Fruit fly (Drosophila melanogaster) whole organism, embryonic: ENCODE results near the gene Spn28Dc.
A peak's percentile ranks its signal among the peaks of the same experiment; 100 is the strongest.

Source experiments
- ATbp ChIP-seq: fragments of 200-800 bp; sonication (Bioruptor generic); optimal IDR thresholded peaks from 2 replicates; lab custom pipeline; 2017; ENCODE audit warnings: missing biosample characterization, mild to moderate bottlenecking, missing genetic modification characterization, missing genetic modification reagents
- CG10147 ChIP-seq: fragments of 200-800 bp; sonication (Bioruptor generic); optimal IDR thresholded peaks from 2 replicates; lab custom pipeline; 2019; ENCODE audit warnings: missing biosample characterization, mild to moderate bottlenecking, missing genetic modification characterization, moderate library complexity
- CG1233 ChIP-seq: fragments of 200-800 bp; sonication (Bioruptor generic); optimal IDR thresholded peaks from 4 replicates; lab custom pipeline; 2018; ENCODE audit warnings: missing biosample characterization, mild to moderate bottlenecking, missing genetic modification characterization
- CG15011 ChIP-seq: fragments of 200-800 bp; sonication (Bioruptor generic); optimal IDR thresholded peaks from 3 replicates; lab custom pipeline; 2018; ENCODE audit warnings: missing biosample characterization, mild to moderate bottlenecking, missing genetic modification characterization
- CG16779 ChIP-seq: fragments of 200-800 bp; sonication (Bioruptor generic); IDR thresholded peaks from 2 replicates; pipeline ENCODE4 v1.3.6; 2022; ENCODE audit warnings: missing biosample characterization, missing genetic modification characterization
- CG17802 ChIP-seq: fragments of 200-800 bp; sonication (Bioruptor generic); optimal IDR thresholded peaks from 2 replicates; lab custom pipeline; 2018; ENCODE audit warnings: missing biosample characterization, mild to moderate bottlenecking, missing genetic modification characterization, moderate library complexity
- CG30020 ChIP-seq: fragments of 200-800 bp; optimal IDR thresholded peaks from 2 replicates; lab custom pipeline; 2019; ENCODE audit warnings: missing biosample characterization, mild to moderate bottlenecking, missing genetic modification characterization, moderate library complexity
- CG31224 ChIP-seq: fragments of 200-800 bp; sonication (Bioruptor generic); IDR thresholded peaks from 2 replicates; pipeline ENCODE4 v1.3.6; 2022; ENCODE audit warnings: missing biosample characterization, missing genetic modification characterization
- CG3163 ChIP-seq: fragments of 200-800 bp; sonication (Bioruptor generic); optimal IDR thresholded peaks from 3 replicates; lab custom pipeline; 2016; ENCODE audit warnings: missing biosample characterization, missing genetic modification characterization
- CG4854 ChIP-seq: fragments of 200-800 bp; sonication (Bioruptor generic); optimal IDR thresholded peaks from 2 replicates; lab custom pipeline; 2016; ENCODE audit warnings: missing biosample characterization, missing genetic modification characterization, inconsistent platforms
- CG6791 ChIP-seq: fragments of 200-800 bp; sonication (Bioruptor generic); IDR thresholded peaks from 3 replicates; pipeline ENCODE4 v1.3.6; 2022; ENCODE audit warnings: missing biosample characterization, missing genetic modification characterization; ENCODE audit not compliant: partially characterized antibody
- CG7271 ChIP-seq: fragments of 200-800 bp; sonication (Bioruptor generic); optimal IDR thresholded peaks from 2 replicates; lab custom pipeline; 2018; ENCODE audit warnings: missing biosample characterization, mild to moderate bottlenecking, missing genetic modification characterization, moderate library complexity
- CG7357 ChIP-seq: fragments of 200-800 bp; sonication (Bioruptor generic); IDR thresholded peaks from 3 replicates; pipeline ENCODE4 v1.3.6; 2022; ENCODE audit warnings: missing biosample characterization, missing genetic modification characterization
- CG8290 ChIP-seq, 3 experiments: fragments of 200-800 bp; sonication (Bioruptor generic); optimal IDR thresholded peaks; 2 replicates each; lab custom pipeline; 2016 to 2019; ENCODE audit warnings: missing biosample characterization in 3 of 3, missing genetic modification characterization in 3 of 3, mild to moderate bottlenecking in 2 of 3, moderate library complexity in 1 of 3
- CG8765 ChIP-seq: fragments of 200-800 bp; sonication (Bioruptor generic); IDR thresholded peaks from 2 replicates; pipeline ENCODE4 v1.3.6; 2022; ENCODE audit warnings: missing biosample characterization, missing genetic modification characterization
- Doc2 ChIP-seq: fragments of 200-800 bp; sonication (Bioruptor generic); IDR thresholded peaks from 2 replicates; pipeline ENCODE4 v1.3.6; 2022; ENCODE audit warnings: missing biosample characterization, missing genetic modification characterization
- Hr39 ChIP-seq: fragments of >200 bp; optimal IDR thresholded peaks from 2 replicates; lab custom pipeline; 2017
- Hr78 ChIP-seq, 2 experiments: fragments of 200-800 bp in 1 of 2; fragments of >200 bp in 1 of 2; sonication (Bioruptor generic) in 1 of 2; optimal IDR thresholded peaks; 2 replicates each; lab custom pipeline; 2017 to 2019; ENCODE audit warnings: missing biosample characterization in 2 of 2, missing genetic modification characterization in 2 of 2, mild to moderate bottlenecking in 1 of 2, moderate library complexity in 1 of 2
- Lhr ChIP-seq: fragments of 200-800 bp; sonication (Bioruptor generic); optimal IDR thresholded peaks from 3 replicates; lab custom pipeline; 2017; ENCODE audit warnings: mild to moderate bottlenecking, missing biosample characterization, missing genetic modification reagents, missing genetic modification characterization
- Max ChIP-seq: fragments of 200-800 bp; sonication (Bioruptor generic); optimal IDR thresholded peaks from 2 replicates; lab custom pipeline; 2016; ENCODE audit warnings: missing biosample characterization, mild to moderate bottlenecking, missing genetic modification characterization
- Myb ChIP-seq: fragments of 200-800 bp; sonication (Bioruptor generic); optimal IDR thresholded peaks from 2 replicates; lab custom pipeline; 2016; ENCODE audit warnings: missing biosample characterization, missing genetic modification characterization
- Vsx1 ChIP-seq: fragments of 200-800 bp; sonication (Bioruptor generic); optimal IDR thresholded peaks from 2 replicates; lab custom pipeline; 2017; ENCODE audit warnings: missing biosample characterization, mild to moderate bottlenecking, missing genetic modification characterization, missing genetic modification reagents
- Xbp1 ChIP-seq: fragments of 200-800 bp; sonication (Bioruptor generic); optimal IDR thresholded peaks from 3 replicates; lab custom pipeline; 2016; ENCODE audit warnings: missing biosample characterization, mild to moderate bottlenecking, missing genetic modification characterization
- Xrp1 ChIP-seq: fragments of 200-800 bp; sonication (Bioruptor generic); IDR thresholded peaks from 2 replicates; pipeline ENCODE4 v1.3.6; 2022; ENCODE audit warnings: missing biosample characterization, missing genetic modification characterization
- ap ChIP-seq: fragments of 200-800 bp; sonication (Bioruptor generic); IDR thresholded peaks from 2 replicates; pipeline ENCODE4 v1.3.6; 2022; ENCODE audit warnings: missing biosample characterization, missing genetic modification characterization
- ase ChIP-seq: fragments of 200-800 bp; sonication (Bioruptor generic); IDR thresholded peaks from 3 replicates; pipeline ENCODE4 v1.3.6; 2022; ENCODE audit warnings: missing biosample characterization, missing genetic modification characterization
- cas ChIP-seq: fragments of 200-800 bp; sonication (Bioruptor generic); IDR thresholded peaks from 2 replicates; pipeline ENCODE4 v1.3.6; 2022; ENCODE audit warnings: missing biosample characterization, missing genetic modification characterization
- cg ChIP-seq: fragments of 200-800 bp; sonication (Bioruptor generic); optimal IDR thresholded peaks from 3 replicates; lab custom pipeline; 2019; ENCODE audit warnings: missing biosample characterization, mild to moderate bottlenecking, missing genetic modification characterization, moderate library complexity
- corto ChIP-seq: fragments of 200-800 bp; sonication (Bioruptor generic); optimal IDR thresholded peaks from 2 replicates; lab custom pipeline; 2016; ENCODE audit warnings: missing biosample characterization, mild to moderate bottlenecking, missing genetic modification characterization, moderate library complexity
- dati ChIP-seq: fragments of 200-800 bp; sonication (Bioruptor generic); IDR thresholded peaks from 2 replicates; pipeline ENCODE4 v1.3.6; 2022; ENCODE audit warnings: missing biosample characterization, missing genetic modification characterization
- ewg ChIP-seq: fragments of 200-800 bp; sonication (Bioruptor generic); optimal IDR thresholded peaks from 3 replicates; lab custom pipeline; 2017; ENCODE audit warnings: mild to moderate bottlenecking, missing biosample characterization, missing genetic modification reagents, missing genetic modification characterization
- fd96Cb ChIP-seq: fragments of 200-800 bp; sonication (Bioruptor generic); optimal IDR thresholded peaks from 2 replicates; lab custom pipeline; 2018; ENCODE audit warnings: missing biosample characterization, mild to moderate bottlenecking, missing genetic modification characterization, moderate library complexity
- fru ChIP-seq: fragments of >200 bp; optimal IDR thresholded peaks from 2 replicates; lab custom pipeline; 2017
- ftz-f1 ChIP-seq: fragments of 200-800 bp; sonication (Bioruptor generic); optimal IDR thresholded peaks from 2 replicates; lab custom pipeline; 2016; ENCODE audit warnings: missing biosample characterization, missing genetic modification characterization
- gsb-n ChIP-seq: fragments of 200-800 bp; sonication (Bioruptor generic); optimal IDR thresholded peaks from 3 replicates; lab custom pipeline; 2018; ENCODE audit warnings: missing biosample characterization, mild to moderate bottlenecking, missing genetic modification characterization
- ham ChIP-seq: fragments of 200-800 bp; sonication (Bioruptor generic); IDR thresholded peaks from 2 replicates; pipeline ENCODE4 v1.3.6; 2022; ENCODE audit warnings: missing biosample characterization, missing genetic modification characterization
- maf-S ChIP-seq: fragments of 200-800 bp; sonication (Bioruptor generic); optimal IDR thresholded peaks from 2 replicates; lab custom pipeline; 2016; ENCODE audit warnings: missing biosample characterization, missing genetic modification characterization
- pros ChIP-seq: fragments of 200-800 bp; sonication (Bioruptor generic); optimal IDR thresholded peaks from 3 replicates; lab custom pipeline; 2019; ENCODE audit warnings: missing biosample characterization, mild to moderate bottlenecking, missing genetic modification characterization, moderate library complexity
- ranshi ChIP-seq: fragments of 200-800 bp; sonication (Bioruptor generic); IDR thresholded peaks from 2 replicates; pipeline ENCODE4 v1.3.6; 2022; ENCODE audit warnings: missing biosample characterization, missing genetic modification characterization
- sc ChIP-seq, 3 experiments: fragments of >200 bp in 2 of 3; fragments of 200-800 bp in 1 of 3; sonication (Bioruptor generic) in 1 of 3; optimal IDR thresholded peaks; 2 replicates in 2 of 3; 3 replicates in 1 of 3; lab custom pipeline; 2017; ENCODE audit warnings: mild to moderate bottlenecking in 1 of 3, missing biosample characterization in 1 of 3, missing genetic modification characterization in 1 of 3, missing genetic modification reagents in 1 of 3
- sens-2 ChIP-seq: fragments of 200-800 bp; sonication (Bioruptor generic); IDR thresholded peaks from 2 replicates; pipeline ENCODE4 v1.3.6; 2022; ENCODE audit warnings: missing biosample characterization, missing genetic modification characterization
- shn ChIP-seq: fragments of 200-800 bp; sonication (Bioruptor generic); optimal IDR thresholded peaks from 3 replicates; lab custom pipeline; 2016; ENCODE audit warnings: missing biosample characterization, missing genetic modification characterization
- sima ChIP-seq: fragments of 200-800 bp; sonication (Bioruptor generic); optimal IDR thresholded peaks from 2 replicates; lab custom pipeline; 2016; ENCODE audit warnings: missing biosample characterization, missing genetic modification characterization
- slou ChIP-seq: fragments of 200-800 bp; sonication (Bioruptor generic); optimal IDR thresholded peaks from 3 replicates; lab custom pipeline; 2016; ENCODE audit warnings: missing biosample characterization, missing genetic modification characterization
- tin ChIP-seq: fragments of 200-800 bp; sonication (Bioruptor generic); optimal IDR thresholded peaks from 3 replicates; lab custom pipeline; 2016; ENCODE audit warnings: missing biosample characterization, missing genetic modification characterization
- vnd ChIP-seq: fragments of 200-800 bp; sonication (Bioruptor generic); IDR thresholded peaks from 3 replicates; pipeline ENCODE4 v1.3.6; 2022; ENCODE audit warnings: missing biosample characterization, missing genetic modification characterization; ENCODE audit not compliant: partially characterized antibody
- wor ChIP-seq: fragments of 200-800 bp; sonication (Bioruptor generic); IDR thresholded peaks from 2 replicates; pipeline ENCODE4 v1.3.6; 2022; ENCODE audit warnings: missing biosample characterization, missing genetic modification characterization
- zf30C ChIP-seq: fragments of 200-800 bp; sonication (Bioruptor generic); optimal IDR thresholded peaks from 3 replicates; lab custom pipeline; 2018; ENCODE audit warnings: missing biosample characterization, mild to moderate bottlenecking, missing genetic modification characterization

Gene Spn28Dc

dm6 chr2L:7993984-7994854, 12.8 kb downstream of the Spn28Dc start, which contains the start of gene pes (continued):
- TF ChIP-seq Hr78 (GFP tag; optimal IDR thresholded peaks at IDR 0.05; lab: Kevin White, UChicago), result peak in 1 of 2 experiments; percentile 82
- peak; percentile 68; the same call in 1 of the 2 replicates for TF ChIP-seq Doc2 (GFP tag; lab: Robert Waterston, UW)
- TF ChIP-seq CG30020, result peak; percentile 51
- no peak for TF ChIP-seq sc (optimal IDR thresholded peaks at IDR 0.05; lab: Kevin White, UChicago)
- TF ChIP-seq sc (GFP tag; optimal IDR thresholded peaks at IDR 0.05; lab: Kevin White, UChicago), result no peak
- peak; percentile 90 for TF ChIP-seq CG3163 (GFP tag; lab: Kevin White, UChicago)
- TF ChIP-seq CG7357 (GFP tag; lab: Robert Waterston, UW), result peak; percentile 88
- TF ChIP-seq ap (GFP tag; lab: Robert Waterston, UW), result peak; percentile 67
- TF ChIP-seq cas (GFP tag; lab: Robert Waterston, UW), result peak; percentile 79
- peak; percentile 88 for TF ChIP-seq corto
- peak; percentile 94 for TF ChIP-seq pros
- peak; percentile 93 for TF ChIP-seq ranshi (GFP tag; lab: Robert Waterston, UW)
- peak; percentile 94 for TF ChIP-seq Xbp1 (GFP tag; lab: Kevin White, UChicago)
- TF ChIP-seq gsb-n, result peak; percentile 98
- TF ChIP-seq ham (GFP tag; lab: Robert Waterston, UW), result no peak
- TF ChIP-seq ftz-f1 (GFP tag; lab: Kevin White, UChicago), result peak; percentile 85
- TF ChIP-seq fru (lab: Kevin White, UChicago), result no peak
- peak; percentile 95 for TF ChIP-seq Max (GFP tag; lab: Kevin White, UChicago)
- TF ChIP-seq Vsx1 (GFP tag; lab: Kevin White, UChicago), result no peak
- TF ChIP-seq CG16779 (GFP tag; lab: Robert Waterston, UW), result peak; percentile 80
- TF ChIP-seq CG4854 (GFP tag; lab: Kevin White, UChicago), result peak; percentile 81
- peak; percentile 90 for TF ChIP-seq wor (GFP tag; lab: Robert Waterston, UW)
- TF ChIP-seq Myb, result no peak
- peak; percentile 89 for TF ChIP-seq ase (GFP tag; lab: Robert Waterston, UW)
- peak; percentile 67 for TF ChIP-seq CG7271
- TF ChIP-seq Lhr, result peak; percentile 68
- peak; percentile 85 for TF ChIP-seq slou (GFP tag; lab: Kevin White, UChicago)
- TF ChIP-seq CG6791 (GFP tag; lab: Robert Waterston, UW), result peak; percentile 57; the same call in 2 of the 3 replicates
- peak; percentile 89 for TF ChIP-seq CG31224
- no peak for TF ChIP-seq vnd (GFP tag; lab: Robert Waterston, UW)
- TF ChIP-seq sima (GFP tag; lab: Kevin White, UChicago), result peak; percentile 10
- TF ChIP-seq CG15011, result peak; percentile 89
- peak; percentile 79 for TF ChIP-seq CG8290 (GFP tag; optimal IDR thresholded peaks at IDR 0.05; lab: Kevin White, UChicago)
- TF ChIP-seq CG8290 (tag; optimal IDR thresholded peaks at IDR 0.05; lab: Kevin White, UChicago), result peak; percentile 62 to 69
- TF ChIP-seq dati, result peak; percentile 41; the same call in 1 of the 2 replicates
- peak; percentile 89 for TF ChIP-seq fd96Cb (tag; lab: Kevin White, UChicago)
- peak; percentile 61 for TF ChIP-seq CG17802
- TF ChIP-seq ewg (GFP tag; lab: Kevin White, UChicago), result peak; percentile 77
- peak; percentile 63 for TF ChIP-seq sens-2 (GFP tag; lab: Robert Waterston, UW)
- peak; percentile 92 for TF ChIP-seq cg (GFP tag; lab: Kevin White, UChicago)
- peak; percentile 15 for TF ChIP-seq zf30C (GFP tag; lab: Kevin White, UChicago)
- TF ChIP-seq Hr39, result no peak
- TF ChIP-seq ATbp (GFP tag; lab: Kevin White, UChicago), result peak; percentile 66
- peak; percentile 95 for TF ChIP-seq CG10147
- TF ChIP-seq CG1233 (GFP tag; lab: Kevin White, UChicago), result peak; percentile 86
- peak; percentile 91 for TF ChIP-seq tin
- peak; percentile 74 for TF ChIP-seq maf-S
- no peak for TF ChIP-seq shn (GFP tag; lab: Kevin White, UChicago)
- TF ChIP-seq Xrp1 (GFP tag; lab: Robert Waterston, UW), result peak; percentile 97
- peak; percentile 87 for TF ChIP-seq CG8765
